Fruit fly (Drosophila melanogaster) whole organism, embryonic: ENCODE data around the gene Sam-S.

Experiments used
- Bdp1 ChIP-seq: fragments of 200-800 bp; sonication (Bioruptor generic); optimal IDR thresholded peaks from 3 replicates; lab custom pipeline; 2016; ENCODE audit warnings: missing biosample characterization, missing genetic modification characterization
- CG10274 ChIP-seq: fragments of 200-800 bp; sonication (Bioruptor generic); optimal IDR thresholded peaks from 3 replicates; lab custom pipeline; 2017; ENCODE audit warnings: missing biosample characterization, mild to moderate bottlenecking, missing genetic modification characterization
- CG10543 ChIP-seq: fragments of 200-800 bp; sonication (Bioruptor generic); optimal IDR thresholded peaks from 3 replicates; lab custom pipeline; 2017; ENCODE audit warnings: missing biosample characterization, mild to moderate bottlenecking, missing genetic modification characterization, moderate library complexity
- CG10654 ChIP-seq: fragments of 200-800 bp; sonication (Bioruptor generic); optimal IDR thresholded peaks from 2 replicates; lab custom pipeline; 2016; ENCODE audit warnings: missing biosample characterization, missing genetic modification characterization
- CG11093 ChIP-seq: fragments of 200-800 bp; sonication (Bioruptor generic); IDR thresholded peaks from 3 replicates; pipeline ENCODE4 v1.3.6; 2022; ENCODE audit warnings: missing biosample characterization, missing genetic modification characterization
- CG11247 ChIP-seq: fragments of 200-800 bp; sonication (Bioruptor generic); IDR thresholded peaks from 2 replicates; pipeline ENCODE4 v1.3.6; 2022; ENCODE audit warnings: missing biosample characterization, missing genetic modification characterization
- CG11504 ChIP-seq: fragments of 200-800 bp; sonication (Bioruptor generic); optimal IDR thresholded peaks from 3 replicates; lab custom pipeline; 2019; ENCODE audit warnings: missing biosample characterization, mild to moderate bottlenecking, missing genetic modification characterization, moderate library complexity
- CG11560 ChIP-seq: fragments of 200-800 bp; sonication (Bioruptor generic); IDR thresholded peaks from 3 replicates; pipeline ENCODE4 v1.3.6; 2022; ENCODE audit warnings: missing biosample characterization, missing genetic modification characterization
- CG12155 ChIP-seq: fragments of 200-800 bp; sonication (Bioruptor generic); optimal IDR thresholded peaks from 3 replicates; lab custom pipeline; 2016; ENCODE audit warnings: missing biosample characterization, missing genetic modification characterization
- CG12219 ChIP-seq: fragments of 200-800 bp; sonication (Bioruptor generic); optimal IDR thresholded peaks from 3 replicates; lab custom pipeline; 2018; ENCODE audit warnings: missing biosample characterization, mild to moderate bottlenecking, missing genetic modification characterization
- CG12659 ChIP-seq: fragments of 200-800 bp; sonication (Bioruptor generic); optimal IDR thresholded peaks from 3 replicates; lab custom pipeline; 2017; ENCODE audit warnings: mild to moderate bottlenecking, missing biosample characterization, missing genetic modification reagents, missing genetic modification characterization
- CG12769 ChIP-seq: fragments of 200-800 bp; sonication (Bioruptor generic); optimal IDR thresholded peaks from 2 replicates; lab custom pipeline; 2019; ENCODE audit warnings: missing biosample characterization, mild to moderate bottlenecking, missing genetic modification characterization, moderate library complexity
- CG12942 ChIP-seq: fragments of 200-800 bp; sonication (Bioruptor generic); optimal IDR thresholded peaks from 3 replicates; lab custom pipeline; 2016; ENCODE audit warnings: missing biosample characterization, missing genetic modification characterization
- CG14710 ChIP-seq: fragments of 200-800 bp; sonication (Bioruptor generic); optimal IDR thresholded peaks from 3 replicates; lab custom pipeline; 2019; ENCODE audit warnings: missing biosample characterization, mild to moderate bottlenecking, missing genetic modification characterization, moderate library complexity
- CG15514 ChIP-seq: fragments of 200-800 bp; sonication (Bioruptor generic); optimal IDR thresholded peaks from 3 replicates; lab custom pipeline; 2017; ENCODE audit warnings: missing biosample characterization, missing genetic modification characterization, mild to moderate bottlenecking, moderate library complexity, missing genetic modification reagents
- CG2199 ChIP-seq: fragments of 200-800 bp; sonication (Bioruptor generic); IDR thresholded peaks from 3 replicates; pipeline ENCODE4 v1.3.6; 2022; ENCODE audit warnings: missing biosample characterization, missing genetic modification characterization
- CG31441 ChIP-seq: fragments of 200-800 bp; sonication (Bioruptor generic); IDR thresholded peaks from 2 replicates; pipeline ENCODE4 v1.3.6; 2022; ENCODE audit warnings: missing biosample characterization, missing genetic modification characterization
- CG33213 ChIP-seq: fragments of 200-800 bp; sonication (Bioruptor generic); optimal IDR thresholded peaks from 3 replicates; lab custom pipeline; 2016; ENCODE audit warnings: missing biosample characterization, missing genetic modification characterization
- CG3847 ChIP-seq: fragments of 200-800 bp; sonication (Bioruptor generic); IDR thresholded peaks from 2 replicates; pipeline ENCODE4 v1.3.6; 2022; ENCODE audit warnings: missing biosample characterization, missing genetic modification characterization
- CG42726 ChIP-seq: fragments of 200-800 bp; sonication (Bioruptor generic); IDR thresholded peaks from 2 replicates; pipeline ENCODE4 v1.3.6; 2022; ENCODE audit warnings: missing biosample characterization, missing genetic modification characterization; ENCODE audit not compliant: partially characterized antibody
- CG43689 ChIP-seq: fragments of 200-800 bp; sonication (Bioruptor generic); IDR thresholded peaks from 2 replicates; pipeline ENCODE4 v1.3.6; 2022; ENCODE audit warnings: missing biosample characterization, missing genetic modification characterization
- CG4424 ChIP-seq: fragments of 200-800 bp; sonication (Bioruptor generic); optimal IDR thresholded peaks from 3 replicates; lab custom pipeline; 2016; ENCODE audit warnings: missing biosample characterization, missing genetic modification characterization
- CG9817 ChIP-seq: fragments of 200-800 bp; sonication (Bioruptor generic); optimal IDR thresholded peaks from 2 replicates; lab custom pipeline; 2018; ENCODE audit warnings: missing biosample characterization, mild to moderate bottlenecking, missing genetic modification characterization, moderate library complexity
- CG9876 ChIP-seq: fragments of 200-800 bp; sonication (Bioruptor generic); optimal IDR thresholded peaks from 2 replicates; lab custom pipeline; 2016; ENCODE audit warnings: missing biosample characterization, missing genetic modification characterization
- D19B ChIP-seq: fragments of 200-800 bp; sonication (Bioruptor generic); optimal IDR thresholded peaks from 2 replicates; lab custom pipeline; 2017; ENCODE audit warnings: missing biosample characterization, mild to moderate bottlenecking, missing genetic modification characterization
- Dp ChIP-seq: fragments of 200-800 bp; sonication (Bioruptor generic); optimal IDR thresholded peaks from 2 replicates; lab custom pipeline; 2018; ENCODE audit warnings: missing biosample characterization, mild to moderate bottlenecking, missing genetic modification characterization, moderate library complexity
- Fer2 ChIP-seq: fragments of 200-800 bp; sonication (Bioruptor generic); optimal IDR thresholded peaks from 2 replicates; lab custom pipeline; 2018; ENCODE audit warnings: missing biosample characterization, mild to moderate bottlenecking, missing genetic modification characterization, moderate library complexity
- H15 ChIP-seq: fragments of 200-800 bp; sonication (Bioruptor generic); IDR thresholded peaks from 3 replicates; pipeline ENCODE4 v1.3.6; 2022; ENCODE audit warnings: missing biosample characterization, missing genetic modification characterization
- Hsf ChIP-seq: fragments of 200-800 bp; sonication (Bioruptor generic); optimal IDR thresholded peaks from 3 replicates; lab custom pipeline; 2016; ENCODE audit warnings: missing biosample characterization, missing genetic modification characterization
- Scr ChIP-seq: fragments of 200-800 bp; sonication (Bioruptor generic); IDR thresholded peaks from 2 replicates; pipeline ENCODE4 v1.3.6; 2022; ENCODE audit warnings: missing biosample characterization, missing genetic modification characterization; ENCODE audit not compliant: partially characterized antibody
- Side ChIP-seq: fragments of 200-800 bp; sonication (Bioruptor generic); optimal IDR thresholded peaks from 2 replicates; lab custom pipeline; 2016; ENCODE audit warnings: missing biosample characterization, missing genetic modification characterization
- Sry-δ ChIP-seq: fragments of 200-800 bp; sonication (Bioruptor generic); optimal IDR thresholded peaks from 2 replicates; lab custom pipeline; 2016; ENCODE audit warnings: missing biosample characterization, missing genetic modification characterization
- Stat92E ChIP-seq, 3 experiments: fragments of >200 bp in 2 of 3; fragments of 200-800 bp in 1 of 3; sonication (Bioruptor generic) in 1 of 3; optimal IDR thresholded peaks; 2 replicates each; lab custom pipeline; 2017 to 2019; ENCODE audit warnings: missing biosample characterization in 3 of 3, missing genetic modification characterization in 3 of 3, mild to moderate bottlenecking in 1 of 3, moderate library complexity in 1 of 3
- cwo ChIP-seq: fragments of 200-800 bp; sonication (Bioruptor generic); optimal IDR thresholded peaks from 3 replicates; lab custom pipeline; 2017; ENCODE audit warnings: missing biosample characterization, missing genetic modification characterization, mild to moderate bottlenecking, moderate library complexity, missing genetic modification reagents
- disco-r ChIP-seq: fragments of 200-800 bp; sonication (Bioruptor generic); optimal IDR thresholded peaks from 2 replicates; lab custom pipeline; 2016; ENCODE audit warnings: missing biosample characterization, missing genetic modification characterization
- dpn ChIP-seq, 2 experiments: fragments of 200-800 bp; sonication (Bioruptor generic); optimal IDR thresholded peaks; 3 replicates each; lab custom pipeline; 2016; ENCODE audit warnings: missing biosample characterization in 2 of 2, missing genetic modification characterization in 2 of 2
- fru ChIP-seq: fragments of >200 bp; optimal IDR thresholded peaks from 2 replicates; lab custom pipeline; 2017
- gem ChIP-seq: fragments of 200-800 bp; sonication (Bioruptor generic); optimal IDR thresholded peaks from 2 replicates; lab custom pipeline; 2019; ENCODE audit warnings: missing biosample characterization, mild to moderate bottlenecking, missing genetic modification characterization, moderate library complexity
- inv ChIP-seq: fragments of 200-800 bp; sonication (Bioruptor generic); IDR thresholded peaks from 2 replicates; pipeline ENCODE4 v1.3.6; 2022; ENCODE audit warnings: missing biosample characterization, missing genetic modification characterization; ENCODE audit not compliant: partially characterized antibody
- nom ChIP-seq: fragments of 200-800 bp; sonication (Bioruptor generic); optimal IDR thresholded peaks from 2 replicates; lab custom pipeline; 2017; ENCODE audit warnings: missing biosample characterization, missing genetic modification characterization, mild to moderate bottlenecking, moderate library complexity, missing genetic modification reagents
- p53 ChIP-seq: fragments of 200-800 bp; sonication (Bioruptor generic); optimal IDR thresholded peaks from 2 replicates; lab custom pipeline; 2016; ENCODE audit warnings: missing biosample characterization, missing genetic modification characterization
- psq ChIP-seq: fragments of 200-800 bp; sonication (Bioruptor generic); optimal IDR thresholded peaks from 2 replicates; lab custom pipeline; 2017; ENCODE audit warnings: missing biosample characterization, missing genetic modification characterization
- pzg ChIP-seq: fragments of 200-800 bp; sonication (Bioruptor generic); optimal IDR thresholded peaks from 3 replicates; lab custom pipeline; 2018; ENCODE audit warnings: missing biosample characterization, mild to moderate bottlenecking, missing genetic modification characterization, moderate library complexity
- slbo ChIP-seq: fragments of 200-800 bp; sonication (Bioruptor generic); IDR thresholded peaks from 2 replicates; pipeline ENCODE4 v1.3.6; 2022; ENCODE audit warnings: missing biosample characterization, missing genetic modification characterization
- slp2 ChIP-seq: fragments of 200-800 bp; sonication (Bioruptor generic); optimal IDR thresholded peaks from 2 replicates; lab custom pipeline; 2016; ENCODE audit warnings: missing biosample characterization, missing genetic modification characterization
- stc ChIP-seq: fragments of 200-800 bp; sonication (Bioruptor generic); IDR thresholded peaks from 2 replicates; pipeline ENCODE4 v1.3.6; 2022; ENCODE audit warnings: missing biosample characterization, missing genetic modification characterization
- stwl ChIP-seq: fragments of 200-800 bp; sonication (Bioruptor generic); optimal IDR thresholded peaks from 3 replicates; lab custom pipeline; 2018; ENCODE audit warnings: missing biosample characterization, mild to moderate bottlenecking, missing genetic modification characterization, moderate library complexity
- tap ChIP-seq: fragments of 200-800 bp; optimal IDR thresholded peaks from 3 replicates; lab custom pipeline; 2019; ENCODE audit warnings: missing biosample characterization, mild to moderate bottlenecking, missing genetic modification characterization, moderate library complexity
- wdn ChIP-seq: fragments of 200-800 bp; sonication (Bioruptor generic); IDR thresholded peaks from 2 replicates; pipeline ENCODE4 v1.3.6; 2022; ENCODE audit warnings: missing biosample characterization, missing genetic modification characterization
- wek ChIP-seq: fragments of 200-800 bp; sonication (Bioruptor generic); optimal IDR thresholded peaks from 3 replicates; lab custom pipeline; 2018; ENCODE audit warnings: missing biosample characterization, mild to moderate bottlenecking, missing genetic modification characterization, moderate library complexity
- zen ChIP-seq: fragments of 200-800 bp; sonication (Bioruptor generic); optimal IDR thresholded peaks from 3 replicates; lab custom pipeline; 2018; ENCODE audit warnings: missing biosample characterization, mild to moderate bottlenecking, missing genetic modification characterization, moderate library complexity

Gene Sam-S

dm6 chr2L:117750-118149, 11.0 kb downstream of the Sam-S start (continued):
- TF ChIP-seq psq (no peak), zen (no peak), CG15514 (GFP tag; lab: Kevin White, UChicago) (peak; percentile 51), dpn (GFP tag; optimal IDR thresholded peaks at IDR 0.05; lab: Kevin White, UChicago) (peak in 1 of 2 experiments; percentile 32), CG10654 (no peak), stwl (tag; lab: Kevin White, UChicago) (no peak), CG33213 (GFP tag; lab: Kevin White, UChicago) (peak; percentile 19), CG12659 (GFP tag; lab: Kevin White, UChicago) (no peak), CG11247 (GFP tag; lab: Robert Waterston, UW) (0 out of 2 replicates have a peak, but pooled peaks have one; percentile 5), CG11093 (GFP tag; lab: Robert Waterston, UW) (no peak), CG12155 (GFP tag; lab: Kevin White, UChicago) (no peak), CG11504 (no peak), CG43689 (GFP tag; lab: Robert Waterston, UW) (no peak), CG2199 (GFP tag; lab: Robert Waterston, UW) (no peak), slbo (GFP tag; lab: Robert Waterston, UW) (no peak), wdn (GFP tag; lab: Robert Waterston, UW) (no peak), Fer2 (tag; lab: Kevin White, UChicago) (no peak), CG12769 (tag; lab: Kevin White, UChicago) (peak; percentile 28), Hsf (GFP tag; lab: Kevin White, UChicago) (no peak), CG10274 (GFP tag; lab: Kevin White, UChicago) (no peak), cwo (GFP tag; lab: Kevin White, UChicago) (peak; percentile 13), CG9817 (no peak), CG10543 (GFP tag; lab: Kevin White, UChicago) (peak; percentile 38), nom (no peak), p53 (GFP tag; lab: Kevin White, UChicago) (no peak), D19B (GFP tag; lab: Kevin White, UChicago) (no peak), CG9876 (no peak), tap (tag; lab: Kevin White, UChicago) (no peak), inv (GFP tag; lab: Robert Waterston, UW) (no peak), stc (GFP tag; lab: Robert Waterston, UW) (no peak), wek (GFP tag; lab: Kevin White, UChicago) (peak; percentile 59), CG31441 (no peak), Side (GFP tag; lab: Kevin White, UChicago) (no peak), Sry-δ (no peak), pzg (GFP tag; lab: Kevin White, UChicago) (no peak), Stat92E (GFP tag; optimal IDR thresholded peaks at IDR 0.05; lab: Kevin White, UChicago) (no peak), CG4424 (GFP tag; lab: Kevin White, UChicago) (no peak), CG12942 (GFP tag; lab: Kevin White, UChicago) (no peak), CG3847 (GFP tag; lab: Robert Waterston, UW) (no peak), slp2 (GFP tag; lab: Kevin White, UChicago) (no peak), gem (tag; lab: Kevin White, UChicago) (peak; percentile 9), Dp (GFP tag; lab: Kevin White, UChicago) (no peak), CG11560 (tag; lab: Robert Waterston, UW) (no peak), CG42726 (GFP tag; lab: Robert Waterston, UW) (no peak), fru (lab: Kevin White, UChicago) (no peak), CG14710 (tag; lab: Kevin White, UChicago) (peak; percentile 6), H15 (GFP tag; lab: Robert Waterston, UW) (no peak), disco-r (no peak), Scr (GFP tag; lab: Robert Waterston, UW) (no peak), CG12219 (GFP tag; lab: Kevin White, UChicago) (no peak), Bdp1 (GFP tag; lab: Kevin White, UChicago) (peak; percentile 15)
